Worm (Caenorhabditis elegans): ENCODE measurements around the gene C49H3.4.

Gene C49H3.4

ce11 chrIV:7958092-7958491 is 43.0 kb downstream of the C49H3.4 start (continued):
- TF ChIP-seq tbx-9 (tag; optimal IDR thresholded peaks at IDR 0.05; ENCODE audit: borderline replicate concordance) (no peak), cebp-1 (GFP tag; IDR thresholded peaks at IDR 0.05) (no peak), cebp-1 (tag; optimal IDR thresholded peaks at IDR 0.05) (no peak), K11D2.4 (GFP tag; IDR thresholded peaks at IDR 0.05) (no peak), Y79H2A.3 (GFP tag; conservative IDR thresholded peaks at IDR 0.05) (no peak; the same call in 1 of the 2 replicates), B0019.2 (GFP tag; conservative IDR thresholded peaks at IDR 0.05) (peak; percentile 73), lsl-1 (GFP tag; optimal IDR thresholded peaks at IDR 0.05) (peak; percentile 92), egrh-3 (GFP tag; IDR thresholded peaks at IDR 0.05) (no peak), T07F8.4 (tag; optimal IDR thresholded peaks at IDR 0.05) (no peak), tlf-1 (GFP tag; optimal IDR thresholded peaks at IDR 0.05) (peak; percentile 61), ztf-3 (GFP tag; optimal IDR thresholded peaks at IDR 0.05) (no peak), snpc-4 (GFP tag; optimal IDR thresholded peaks at IDR 0.05) (peak; percentile 4), snpc-4 (tag; optimal IDR thresholded peaks at IDR 0.05) (peak in 2 of 4 experiments; percentile 44 to 49), madf-3 (GFP tag; IDR thresholded peaks at IDR 0.05) (peak; percentile 53; the same call in 1 of the 2 replicates), tbp1 (GFP tag; optimal IDR thresholded peaks at IDR 0.05) (peak; percentile 43), F52B5.7 (tag; optimal IDR thresholded peaks at IDR 0.05) (no peak), mxl-1 (tag; optimal IDR thresholded peaks at IDR 0.05) (no peak), rpc-1 (optimal IDR thresholded peaks at IDR 0.05) (no peak), rpc-1 (tag; optimal IDR thresholded peaks at IDR 0.05) (no peak), madf-8 (GFP tag; conservative IDR thresholded peaks at IDR 0.05) (peak; percentile 76), rcor-1 (GFP tag; IDR thresholded peaks at IDR 0.05) (no peak), die-1 (tag; optimal IDR thresholded peaks at IDR 0.05) (no peak), mel-28 (tag; optimal IDR thresholded peaks at IDR 0.05; ENCODE audit: borderline replicate concordance) (no peak), T26A5.8 (tag; optimal IDR thresholded peaks at IDR 0.05) (no peak), ceh-27 (GFP tag; optimal IDR thresholded peaks at IDR 0.05) (no peak), ceh-100 (GFP tag; IDR thresholded peaks at IDR 0.05) (no peak), nhr-27 (tag; optimal IDR thresholded peaks at IDR 0.05) (no peak), ceh-79 (tag; optimal IDR thresholded peaks at IDR 0.05) (no peak), dox-1 (GFP tag; IDR thresholded peaks at IDR 0.05) (peak; percentile 54), ceh-91 (GFP tag; IDR thresholded peaks at IDR 0.05) (peak; percentile 84), B0035.1 (tag; optimal IDR thresholded peaks at IDR 0.05) (no peak)

ce11 chrIV:7961889-7962342 is 46.8 kb downstream of the C49H3.4 start:
- TF ChIP-seq mcd-1 (GFP tag; IDR thresholded peaks at IDR 0.05) (no peak), B0336.3 (GFP tag; IDR thresholded peaks at IDR 0.05) (peak; percentile 94), nfyb-1 (GFP tag; IDR thresholded peaks at IDR 0.05) (0 out of 2 replicates have a peak, but pooled peaks have one; percentile 56), madf-8 (GFP tag; conservative IDR thresholded peaks at IDR 0.05) (no peak), madf-3 (GFP tag; IDR thresholded peaks at IDR 0.05) (0 out of 2 replicates have a peak, but pooled peaks have one; percentile 29), F52B5.7 (tag; optimal IDR thresholded peaks at IDR 0.05) (peak; percentile 35), repo-1 (tag; optimal IDR thresholded peaks at IDR 0.05) (peak; percentile 68), F10E7.11 (tag; optimal IDR thresholded peaks at IDR 0.05) (peak; percentile 65), F37B4.10 (GFP tag; IDR thresholded peaks at IDR 0.05) (no peak), F23B12.7 (tag; optimal IDR thresholded peaks at IDR 0.05; ENCODE audit: insufficient read depth) (no peak), pha-4 (tag; optimal IDR thresholded peaks at IDR 0.05) (no peak), unc-130 (GFP tag; optimal IDR thresholded peaks at IDR 0.05) (peak; percentile 52), efl-1 (GFP tag; optimal IDR thresholded peaks at IDR 0.05) (no peak), nhr-120 (GFP tag; IDR thresholded peaks at IDR 0.05) (no peak), madf-6 (GFP tag; IDR thresholded peaks at IDR 0.05) (peak; percentile 76), xnd-1 (tag; optimal IDR thresholded peaks at IDR 0.05) (peak; percentile 53), atf-7 (tag; optimal IDR thresholded peaks at IDR 0.05) (peak; percentile 22), snpc-1.1 (tag; optimal IDR thresholded peaks at IDR 0.05; ENCODE audit: insufficient read depth) (peak; percentile 60), dox-1 (GFP tag; IDR thresholded peaks at IDR 0.05) (0 out of 2 replicates have a peak, but pooled peaks have one; percentile 5), F49E8.2 (tag; optimal IDR thresholded peaks at IDR 0.05; ENCODE audit: insufficient read depth) (peak; percentile 97), T07F8.4 (tag; optimal IDR thresholded peaks at IDR 0.05) (peak; percentile 20), ceh-58 (GFP tag; IDR thresholded peaks at IDR 0.05) (peak; percentile 95; the same call in 1 of the 2 replicates), attf-6 (GFP tag; IDR thresholded peaks at IDR 0.05) (peak; percentile 75)
